Fruit fly (Drosophila melanogaster): ENCODE data around the gene CG14312.

CG14312 gene

DNA sequence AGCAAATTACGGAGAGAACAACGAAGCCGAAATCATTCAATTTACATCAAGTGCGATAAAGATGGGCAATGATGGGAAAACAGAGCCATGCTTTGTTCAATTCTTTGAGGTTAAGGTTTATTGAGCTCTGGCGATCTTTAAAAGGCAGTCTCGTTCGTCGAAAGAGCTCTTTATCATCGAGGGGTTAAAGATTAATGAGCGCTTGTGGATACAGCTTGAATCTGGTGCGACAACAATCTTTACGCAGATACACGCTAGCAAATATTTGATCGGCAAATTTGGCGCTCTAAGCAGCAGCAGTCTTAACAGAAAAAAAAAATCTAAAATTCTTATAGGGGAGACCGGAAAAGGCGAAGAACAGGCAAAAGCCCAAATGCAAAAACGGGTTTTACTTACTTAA, 12.8 kb upstream of the CG14312 start:
- TF ChIP-seq her (GFP tag; optimal IDR thresholded peaks at IDR 0.05) (peak; percentile 3), pum (GFP tag; optimal IDR thresholded peaks at IDR 0.05) (no peak), danr (GFP tag; IDR thresholded peaks at IDR 0.05) (no peak), sima (GFP tag; optimal IDR thresholded peaks at IDR 0.05) (no peak), CG2120 (GFP tag; optimal IDR thresholded peaks at IDR 0.05) (peak; percentile 47), PHDP (tag; optimal IDR thresholded peaks at IDR 0.05) (no peak), Meics (GFP tag; optimal IDR thresholded peaks at IDR 0.05) (peak; percentile 33), CG8290 (GFP tag; optimal IDR thresholded peaks at IDR 0.05) (no peak), CG8290 (tag; optimal IDR thresholded peaks at IDR 0.05) (peak in 1 of 2 experiments; percentile 46), CG10959 (GFP tag; IDR thresholded peaks at IDR 0.05) (no peak), CG11695 (GFP tag; IDR thresholded peaks at IDR 0.05) (0 out of 3 replicates have a peak, but pooled peaks have one; percentile 33), Sry-β (GFP tag; optimal IDR thresholded peaks at IDR 0.05) (no peak), CG8478 (optimal IDR thresholded peaks at IDR 0.05) (no peak), Mrtf (GFP tag; IDR thresholded peaks at IDR 0.05) (no peak), Hr39 (optimal IDR thresholded peaks at IDR 0.05) (no peak), CG1233 (GFP tag; optimal IDR thresholded peaks at IDR 0.05) (peak; percentile 22), dm (GFP tag; optimal IDR thresholded peaks at IDR 0.05) (no peak), dimm (GFP tag; IDR thresholded peaks at IDR 0.05) (no peak), CG13287 (GFP tag; IDR thresholded peaks at IDR 0.05; ENCODE audit: partially characterized antibody) (no peak), CG12104 (GFP tag; optimal IDR thresholded peaks at IDR 0.05) (no peak), Dbx (GFP tag; IDR thresholded peaks at IDR 0.05) (no peak), CG16815 (GFP tag; optimal IDR thresholded peaks at IDR 0.05) (no peak), abd-A (tag; optimal IDR thresholded peaks at IDR 0.05) (no peak), dmrt11E (tag; optimal IDR thresholded peaks at IDR 0.05) (no peak), Hmr (GFP tag; optimal IDR thresholded peaks at IDR 0.05) (peak; percentile 74), CG13296 (GFP tag; optimal IDR thresholded peaks at IDR 0.05) (peak; percentile 44), NFAT (GFP tag; IDR thresholded peaks at IDR 0.05) (no peak), CG11723 (GFP tag; optimal IDR thresholded peaks at IDR 0.05) (no peak), CG7839 (tag; optimal IDR thresholded peaks at IDR 0.05) (peak; percentile 1), wek (GFP tag; optimal IDR thresholded peaks at IDR 0.05) (no peak), CG12391 (tag; optimal IDR thresholded peaks at IDR 0.05) (no peak), CG7556 (GFP tag; optimal IDR thresholded peaks at IDR 0.05) (no peak), ato (GFP tag; IDR thresholded peaks at IDR 0.05; ENCODE audit: partially characterized antibody) (no peak), CG12071 (GFP tag; optimal IDR thresholded peaks at IDR 0.05) (peak; percentile 10), fd64A (GFP tag; optimal IDR thresholded peaks at IDR 0.05) (no peak), sens (GFP tag) (peak; percentile 48), Gug (GFP tag; IDR thresholded peaks at IDR 0.05) (no peak), kay (GFP tag; optimal IDR thresholded peaks at IDR 0.05) (no peak), Trl (optimal IDR thresholded peaks at IDR 0.05) (no peak), Trl (GFP tag; optimal IDR thresholded peaks at IDR 0.05) (no peak), ttk (GFP tag; IDR thresholded peaks at IDR 0.05) (no peak), Six4 (GFP tag; optimal IDR thresholded peaks at IDR 0.05) (no peak), z (GFP tag; IDR thresholded peaks at IDR 0.05) (no peak), Atf6 (GFP tag; IDR thresholded peaks at IDR 0.05) (peak; percentile 61), gcm2 (GFP tag; optimal IDR thresholded peaks at IDR 0.05) (no peak), zfh2 (GFP tag; optimal IDR thresholded peaks at IDR 0.05) (no peak), Med (GFP tag) (peak; percentile 78), BtbVII (GFP tag; optimal IDR thresholded peaks at IDR 0.05) (peak; percentile 57), CG3281 (GFP tag; optimal IDR thresholded peaks at IDR 0.05) (peak; percentile 50), CrebB (tag; optimal IDR thresholded peaks at IDR 0.05) (peak; percentile 17), CG34224 (GFP tag; IDR thresholded peaks at IDR 0.05; ENCODE audit: partially characterized antibody) (no peak), Sox102F (GFP tag; optimal IDR thresholded peaks at IDR 0.05) (no peak), CG2116 (GFP tag; optimal IDR thresholded peaks at IDR 0.05) (no peak), cg (GFP tag; optimal IDR thresholded peaks at IDR 0.05) (no peak)
